Worm (Caenorhabditis elegans) whole organism, late embryonic: ENCODE results near the gene perm-2.

Experiments used
- ceh-24 ChIP-seq: sonication (generic microtip); optimal IDR thresholded peaks from 2 replicates; lab custom pipeline; 2016; ENCODE audit warnings: mild to moderate bottlenecking, missing genetic modification characterization, missing compliant biosample characterization
- ceh-31 ChIP-seq: sonication (generic microtip); optimal IDR thresholded peaks from 2 replicates; lab custom pipeline; 2016; ENCODE audit warnings: missing genetic modification characterization, missing compliant biosample characterization
- ceh-9 ChIP-seq: sonication (generic microtip); optimal IDR thresholded peaks from 2 replicates; lab custom pipeline; 2016; ENCODE audit warnings: mild to moderate bottlenecking, missing genetic modification characterization, inconsistent platforms, missing compliant biosample characterization
- dve-1 ChIP-seq: sonication (generic microtip); optimal IDR thresholded peaks from 2 replicates; lab custom pipeline; 2017; ENCODE audit warnings: antibody characterized with exemption, mild to moderate bottlenecking, missing genetic modification characterization, missing compliant biosample characterization
- ets-4 ChIP-seq: sonication (generic microtip); optimal IDR thresholded peaks from 2 replicates; lab custom pipeline; 2016; ENCODE audit warnings: missing genetic modification characterization, missing compliant biosample characterization
- lim-6 ChIP-seq: sonication (generic microtip); optimal IDR thresholded peaks from 2 replicates; lab custom pipeline; 2016; ENCODE audit warnings: missing genetic modification characterization, missing compliant biosample characterization
- lin-11 ChIP-seq: fragments of 200-800 bp; sonication (Bioruptor generic); optimal IDR thresholded peaks from 2 replicates; lab custom pipeline; 2018; ENCODE audit warnings: mild to moderate bottlenecking, missing genetic modification characterization, missing compliant biosample characterization
- madf-2 ChIP-seq: sonication (generic microtip); optimal IDR thresholded peaks from 2 replicates; lab custom pipeline; 2017; ENCODE audit warnings: missing genetic modification characterization, missing compliant biosample characterization
- mec-3 ChIP-seq: sonication (generic microtip); optimal IDR thresholded peaks from 2 replicates; lab custom pipeline; 2016; ENCODE audit warnings: borderline replicate concordance, missing genetic modification characterization, missing compliant biosample characterization
- nhr-232 ChIP-seq: sonication (generic microtip); optimal IDR thresholded peaks from 2 replicates; lab custom pipeline; 2016; ENCODE audit warnings: missing genetic modification characterization, missing compliant biosample characterization
- pha-4 ChIP-seq: fragments of 150-350 bp; optimal IDR thresholded peaks from 2 replicates; lab custom pipeline; 2018; ENCODE audit warnings: missing biosample characterization, missing genetic modification reagents, missing genetic modification characterization
- syd-9 ChIP-seq: sonication (generic microtip); optimal IDR thresholded peaks from 2 replicates; lab custom pipeline; 2016; ENCODE audit warnings: mild to moderate bottlenecking, missing genetic modification characterization, moderate library complexity, missing compliant biosample characterization
- zip-5 ChIP-seq: sonication (generic microtip); optimal IDR thresholded peaks from 2 replicates; lab custom pipeline; 2016; ENCODE audit warnings: missing genetic modification characterization, missing compliant biosample characterization

DNA sequence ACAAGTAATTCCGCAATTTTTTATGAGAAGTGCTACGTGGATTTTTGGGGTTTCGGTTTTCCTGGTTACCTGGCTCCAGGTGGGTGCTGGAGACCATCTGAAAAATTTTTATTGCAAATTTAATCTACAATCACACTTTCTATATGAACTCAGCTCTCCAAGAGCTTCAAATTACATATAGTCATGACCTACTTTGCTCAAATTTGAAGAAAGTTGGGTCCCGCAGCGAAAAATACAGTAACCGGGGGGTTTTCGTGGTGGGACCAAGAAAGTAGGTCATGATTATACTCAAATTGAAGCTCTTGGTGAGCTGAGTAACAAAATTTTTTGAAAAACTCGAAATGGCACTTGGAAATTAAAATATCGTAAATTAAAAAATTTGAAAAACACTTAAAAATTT, 33.8 kb downstream of the perm-2 start, which contains the start of gene ets-8:
- TF ChIP-seq lin-11 (no peak), ceh-31 (tag; lab: Kevin White, UChicago) (no peak), madf-2 (no peak), mec-3 (tag; lab: Kevin White, UChicago) (no peak), ceh-24 (tag; lab: Kevin White, UChicago) (no peak), nhr-232 (tag; lab: Kevin White, UChicago) (no peak), ets-4 (no peak), syd-9 (no peak), pha-4 (tag; lab: Kevin White, UChicago) (no peak), ceh-9 (tag; lab: Kevin White, UChicago) (no peak), dve-1 (tag; lab: Kevin White, UChicago) (no peak), lim-6 (no peak), zip-5 (tag; lab: Kevin White, UChicago) (no peak)
